Fruit fly (Drosophila melanogaster) whole organism, embryonic: Measurements from ENCODE around the gene IKKbeta.
A peak's percentile ranks its signal among the peaks of the same experiment; 100 is the strongest.

Source experiments
- B-H1 ChIP-seq: fragments of 200-800 bp; sonication (Bioruptor generic); IDR thresholded peaks from 3 replicates; pipeline ENCODE4 v1.3.6; 2022; ENCODE audit warnings: missing biosample characterization, missing genetic modification characterization
- CG13123 ChIP-seq: fragments of 200-800 bp; sonication (Bioruptor generic); optimal IDR thresholded peaks from 2 replicates; lab custom pipeline; 2016; ENCODE audit warnings: missing biosample characterization, missing genetic modification characterization
- CG13287 ChIP-seq: fragments of 200-800 bp; sonication (Bioruptor generic); IDR thresholded peaks from 2 replicates; pipeline ENCODE4 v1.3.6; 2022; ENCODE audit warnings: missing biosample characterization, missing genetic modification characterization; ENCODE audit not compliant: partially characterized antibody
- CG1603 ChIP-seq: fragments of 200-800 bp; sonication (Bioruptor generic); optimal IDR thresholded peaks from 2 replicates; lab custom pipeline; 2019; ENCODE audit warnings: missing biosample characterization, mild to moderate bottlenecking, missing genetic modification characterization, moderate library complexity
- CG16815 ChIP-seq: fragments of 200-800 bp; sonication (Bioruptor generic); optimal IDR thresholded peaks from 3 replicates; lab custom pipeline; 2017; ENCODE audit warnings: missing biosample characterization, mild to moderate bottlenecking, missing genetic modification characterization
- CG17385 ChIP-seq: fragments of 200-800 bp; sonication (Bioruptor generic); optimal IDR thresholded peaks from 3 replicates; lab custom pipeline; 2018; ENCODE audit warnings: missing biosample characterization, mild to moderate bottlenecking, missing genetic modification characterization
- CG17802 ChIP-seq: fragments of 200-800 bp; sonication (Bioruptor generic); optimal IDR thresholded peaks from 2 replicates; lab custom pipeline; 2018; ENCODE audit warnings: missing biosample characterization, mild to moderate bottlenecking, missing genetic modification characterization, moderate library complexity
- CG31365 ChIP-seq: fragments of 200-800 bp; sonication (Bioruptor generic); optimal IDR thresholded peaks from 2 replicates; lab custom pipeline; 2018; ENCODE audit warnings: missing biosample characterization, mild to moderate bottlenecking, missing genetic modification characterization
- CG32532 ChIP-seq: fragments of 200-800 bp; sonication (Bioruptor generic); IDR thresholded peaks from 2 replicates; pipeline ENCODE4 v1.3.6; 2022; ENCODE audit warnings: missing biosample characterization, missing genetic modification characterization
- CG32767 ChIP-seq: fragments of 200-800 bp; sonication (Bioruptor generic); IDR thresholded peaks from 2 replicates; pipeline ENCODE4 v1.3.6; 2022; ENCODE audit warnings: missing biosample characterization, missing genetic modification characterization
- CG43689 ChIP-seq: fragments of 200-800 bp; sonication (Bioruptor generic); IDR thresholded peaks from 2 replicates; pipeline ENCODE4 v1.3.6; 2022; ENCODE audit warnings: missing biosample characterization, missing genetic modification characterization
- CG4820 ChIP-seq: fragments of 200-800 bp; sonication (Bioruptor generic); optimal IDR thresholded peaks from 3 replicates; lab custom pipeline; 2016; ENCODE audit warnings: missing biosample characterization, missing genetic modification characterization
- CG8388 ChIP-seq: fragments of 200-800 bp; sonication (Bioruptor generic); optimal IDR thresholded peaks from 2 replicates; lab custom pipeline; 2019; ENCODE audit warnings: missing biosample characterization, mild to moderate bottlenecking, missing genetic modification characterization, moderate library complexity
- CG9932 ChIP-seq: fragments of 200-800 bp; sonication (Bioruptor generic); IDR thresholded peaks from 2 replicates; pipeline ENCODE4 v1.3.6; 2022; ENCODE audit warnings: missing biosample characterization, missing genetic modification characterization
- CrebB ChIP-seq: fragments of 200-800 bp; sonication (Bioruptor generic); optimal IDR thresholded peaks from 3 replicates; lab custom pipeline; 2018; ENCODE audit warnings: missing biosample characterization, mild to moderate bottlenecking, missing genetic modification characterization
- Doc3 ChIP-seq: fragments of 200-800 bp; sonication (Bioruptor generic); IDR thresholded peaks from 3 replicates; pipeline ENCODE4 v1.3.6; 2022; ENCODE audit warnings: missing biosample characterization, missing genetic modification characterization; ENCODE audit not compliant: partially characterized antibody
- Ets97D ChIP-seq: fragments of 200-800 bp; sonication (Bioruptor generic); optimal IDR thresholded peaks from 3 replicates; lab custom pipeline; 2016; ENCODE audit warnings: missing biosample characterization, missing genetic modification characterization
- GATAe ChIP-seq: fragments of 200-800 bp; sonication (Bioruptor generic); conservative IDR thresholded peaks from 2 replicates; pipeline ENCODE4 v1.3.6; 2022; ENCODE audit warnings: missing biosample characterization, missing genetic modification characterization
- Hmr ChIP-seq: fragments of 200-800 bp; sonication (Bioruptor generic); optimal IDR thresholded peaks from 3 replicates; lab custom pipeline; 2017; ENCODE audit warnings: mild to moderate bottlenecking, missing biosample characterization, missing genetic modification reagents, missing genetic modification characterization
- Hsf ChIP-seq: fragments of 200-800 bp; sonication (Bioruptor generic); optimal IDR thresholded peaks from 3 replicates; lab custom pipeline; 2016; ENCODE audit warnings: missing biosample characterization, missing genetic modification characterization
- NC2α ChIP-seq: fragments of 200-800 bp; sonication (Bioruptor generic); optimal IDR thresholded peaks from 2 replicates; lab custom pipeline; 2016; ENCODE audit warnings: missing biosample characterization, missing genetic modification characterization
- NK7.1 ChIP-seq: fragments of 200-800 bp; sonication (Bioruptor generic); optimal IDR thresholded peaks from 3 replicates; lab custom pipeline; 2016; ENCODE audit warnings: missing biosample characterization, missing genetic modification characterization
- Nf-YA ChIP-seq: fragments of 200-800 bp; sonication (Bioruptor generic); IDR thresholded peaks from 2 replicates; pipeline ENCODE4 v1.3.6; 2022; ENCODE audit warnings: missing biosample characterization, missing genetic modification characterization
- Nf-YC ChIP-seq: fragments of 200-800 bp; optimal IDR thresholded peaks from 3 replicates; lab custom pipeline; 2019; ENCODE audit warnings: missing biosample characterization, mild to moderate bottlenecking, missing genetic modification characterization, moderate library complexity
- Sin3A ChIP-seq: fragments of >200 bp; optimal IDR thresholded peaks from 2 replicates; lab custom pipeline; 2018
- Tbp ChIP-seq: fragments of >200 bp; optimal IDR thresholded peaks from 2 replicates; lab custom pipeline; 2018; ENCODE audit warnings: missing biosample characterization, missing genetic modification characterization
- Usf ChIP-seq: fragments of 200-800 bp; sonication (Bioruptor generic); optimal IDR thresholded peaks from 2 replicates; lab custom pipeline; 2017; ENCODE audit warnings: missing genotype, missing biosample characterization, missing genetic modification characterization
- al ChIP-seq: fragments of 200-800 bp; sonication (Bioruptor generic); IDR thresholded peaks from 2 replicates; pipeline ENCODE4 v1.3.6; 2022; ENCODE audit warnings: missing biosample characterization, missing genetic modification characterization
- ash1 ChIP-seq: fragments of 200-800 bp; sonication (Bioruptor generic); optimal IDR thresholded peaks from 2 replicates; lab custom pipeline; 2018; ENCODE audit warnings: missing biosample characterization, mild to moderate bottlenecking, missing genetic modification characterization
- bbx ChIP-seq: fragments of 200-800 bp; sonication (Bioruptor generic); IDR thresholded peaks from 2 replicates; pipeline ENCODE4 v1.3.6; 2022; ENCODE audit warnings: missing biosample characterization, missing genetic modification characterization; ENCODE audit not compliant: partially characterized antibody
- bowl ChIP-seq: fragments of 200-800 bp; sonication (Bioruptor generic); IDR thresholded peaks from 2 replicates; pipeline ENCODE4 v1.3.6; 2022; ENCODE audit warnings: missing biosample characterization, missing genetic modification characterization
- corto ChIP-seq: fragments of 200-800 bp; sonication (Bioruptor generic); optimal IDR thresholded peaks from 2 replicates; lab custom pipeline; 2016; ENCODE audit warnings: missing biosample characterization, mild to moderate bottlenecking, missing genetic modification characterization, moderate library complexity
- crp ChIP-seq, 2 experiments: fragments of 200-800 bp; sonication (Bioruptor generic); optimal IDR thresholded peaks; 2 replicates in 1 of 2; 3 replicates in 1 of 2; lab custom pipeline; 2017; ENCODE audit warnings: missing biosample characterization in 2 of 2, missing genetic modification characterization in 2 of 2, mild to moderate bottlenecking in 1 of 2, moderate library complexity in 1 of 2
- emc ChIP-seq: fragments of 200-800 bp; sonication (Bioruptor generic); optimal IDR thresholded peaks from 2 replicates; lab custom pipeline; 2016; ENCODE audit warnings: missing biosample characterization, missing genetic modification characterization
- ftz-f1 ChIP-seq: fragments of 200-800 bp; sonication (Bioruptor generic); optimal IDR thresholded peaks from 2 replicates; lab custom pipeline; 2016; ENCODE audit warnings: missing biosample characterization, missing genetic modification characterization
- grn ChIP-seq: fragments of 200-800 bp; sonication (Bioruptor generic); optimal IDR thresholded peaks from 3 replicates; lab custom pipeline; 2017; ENCODE audit warnings: missing biosample characterization, missing genetic modification characterization
- gt ChIP-seq: fragments of 200-800 bp; sonication (Bioruptor generic); IDR thresholded peaks from 2 replicates; pipeline ENCODE4 v1.3.6; 2022; ENCODE audit warnings: missing biosample characterization, missing genetic modification characterization
- mirr ChIP-seq: fragments of 200-800 bp; sonication (Bioruptor generic); optimal IDR thresholded peaks from 3 replicates; lab custom pipeline; 2018; ENCODE audit warnings: missing biosample characterization, mild to moderate bottlenecking, missing genetic modification characterization
- mld ChIP-seq: fragments of 200-800 bp; sonication (Bioruptor generic); IDR thresholded peaks from 3 replicates; pipeline ENCODE4 v1.3.6; 2022; ENCODE audit warnings: missing biosample characterization, missing genetic modification characterization; ENCODE audit not compliant: partially characterized antibody
- nom ChIP-seq: fragments of 200-800 bp; sonication (Bioruptor generic); optimal IDR thresholded peaks from 2 replicates; lab custom pipeline; 2017; ENCODE audit warnings: missing biosample characterization, missing genetic modification characterization, mild to moderate bottlenecking, moderate library complexity, missing genetic modification reagents
- pan ChIP-seq, 4 experiments: fragments of >200 bp in 3 of 4; fragments of 200-800 bp in 1 of 4; sonication (Bioruptor generic) in 1 of 4; optimal IDR thresholded peaks in 3 of 4; IDR thresholded peaks in 1 of 4; 2 replicates each; pipeline versions ENCODE4 v1.3.6 to Lab custom; 2017 to 2022; ENCODE audit warnings: missing biosample characterization in 2 of 4, missing genetic modification characterization in 2 of 4, mixed read lengths in 1 of 4
- pb ChIP-seq: fragments of 200-800 bp; sonication (Bioruptor generic); optimal IDR thresholded peaks from 3 replicates; lab custom pipeline; 2016; ENCODE audit warnings: missing biosample characterization, missing genetic modification characterization
- peb ChIP-seq: fragments of 200-800 bp; sonication (Bioruptor generic); IDR thresholded peaks from 2 replicates; pipeline ENCODE4 v1.3.6; 2022; ENCODE audit warnings: missing biosample characterization, missing genetic modification characterization
- psq ChIP-seq: fragments of 200-800 bp; sonication (Bioruptor generic); optimal IDR thresholded peaks from 2 replicates; lab custom pipeline; 2017; ENCODE audit warnings: missing biosample characterization, missing genetic modification characterization
- repo ChIP-seq: fragments of 200-800 bp; sonication (Bioruptor generic); optimal IDR thresholded peaks from 2 replicates; lab custom pipeline; 2016; ENCODE audit warnings: missing biosample characterization, missing genetic modification characterization
- ro ChIP-seq: fragments of 200-800 bp; sonication (Bioruptor generic); IDR thresholded peaks from 2 replicates; pipeline ENCODE4 v1.3.6; 2022; ENCODE audit warnings: missing biosample characterization, missing genetic modification characterization
- salm ChIP-seq: fragments of 200-800 bp; sonication (Bioruptor generic); optimal IDR thresholded peaks from 2 replicates; lab custom pipeline; 2018; ENCODE audit warnings: missing biosample characterization, mild to moderate bottlenecking, missing genetic modification characterization
- sc ChIP-seq, 3 experiments: fragments of >200 bp in 2 of 3; fragments of 200-800 bp in 1 of 3; sonication (Bioruptor generic) in 1 of 3; optimal IDR thresholded peaks; 2 replicates in 2 of 3; 3 replicates in 1 of 3; lab custom pipeline; 2017; ENCODE audit warnings: mild to moderate bottlenecking in 1 of 3, missing biosample characterization in 1 of 3, missing genetic modification characterization in 1 of 3, missing genetic modification reagents in 1 of 3
- sima ChIP-seq: fragments of 200-800 bp; sonication (Bioruptor generic); optimal IDR thresholded peaks from 2 replicates; lab custom pipeline; 2016; ENCODE audit warnings: missing biosample characterization, missing genetic modification characterization
- tll ChIP-seq, 2 experiments: fragments of 200-800 bp in 1 of 2; fragments of >200 bp in 1 of 2; sonication (Bioruptor generic) in 1 of 2; optimal IDR thresholded peaks; 2 replicates each; lab custom pipeline; 2017 to 2019; ENCODE audit warnings: missing biosample characterization in 2 of 2, missing genetic modification characterization in 2 of 2, mild to moderate bottlenecking in 1 of 2, moderate library complexity in 1 of 2
- vnd ChIP-seq: fragments of 200-800 bp; sonication (Bioruptor generic); IDR thresholded peaks from 3 replicates; pipeline ENCODE4 v1.3.6; 2022; ENCODE audit warnings: missing biosample characterization, missing genetic modification characterization; ENCODE audit not compliant: partially characterized antibody

IKKbeta gene

DNA sequence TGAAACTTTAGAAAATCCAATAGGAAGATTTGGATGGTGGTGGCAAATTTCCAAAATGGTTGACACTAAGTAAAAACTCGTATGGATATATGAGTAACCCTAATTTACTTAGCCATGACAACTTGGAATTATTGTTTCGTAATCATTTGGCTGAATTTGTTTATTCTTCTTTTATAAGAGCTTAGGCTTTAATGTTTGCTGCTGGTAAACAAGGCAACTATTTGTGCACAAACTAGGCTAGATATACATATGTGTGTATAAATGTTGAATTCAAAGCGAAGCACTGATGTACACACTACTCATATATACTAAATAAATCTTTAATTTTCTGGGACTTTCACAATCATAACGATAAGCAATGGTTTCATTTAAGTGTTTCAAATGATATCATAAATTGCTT is 43.3 kb downstream of the IKKbeta start (continued):
- TF ChIP-seq peb = no peak
- no peak for TF ChIP-seq Usf
- no peak for TF ChIP-seq CG13123
- TF ChIP-seq CG1603 (tag; lab: Kevin White, UChicago) = peak; percentile 52
- TF ChIP-seq Hmr (GFP tag; lab: Kevin White, UChicago) = peak; percentile 54
- TF ChIP-seq GATAe (GFP tag; lab: Robert Waterston, UW) = no peak; the same call in 1 of the 2 replicates
- no peak for TF ChIP-seq CG32532
- no peak for TF ChIP-seq pb (GFP tag; lab: Kevin White, UChicago)
- no peak for TF ChIP-seq B-H1 (GFP tag; lab: Robert Waterston, UW)
- TF ChIP-seq grn (GFP tag; lab: Kevin White, UChicago) = no peak
- no peak for TF ChIP-seq ftz-f1
- no peak for TF ChIP-seq CG9932
- peak; percentile 64 for TF ChIP-seq CrebB (tag; lab: Kevin White, UChicago)
- no peak for TF ChIP-seq tll (GFP tag; optimal IDR thresholded peaks at IDR 0.05; lab: Kevin White, UChicago)
- peak; percentile 51 for TF ChIP-seq CG17385 (GFP tag; lab: Kevin White, UChicago)
- no peak for TF ChIP-seq CG43689 (GFP tag; lab: Robert Waterston, UW)
- no peak for TF ChIP-seq pan (optimal IDR thresholded peaks at IDR 0.05; lab: Kevin White, UChicago)
- no peak for TF ChIP-seq pan (GFP tag; optimal IDR thresholded peaks at IDR 0.05 in 1 of 2, IDR thresholded peaks at IDR 0.05 in 1 of 2)
- TF ChIP-seq emc = no peak
- TF ChIP-seq Doc3 (GFP tag; lab: Robert Waterston, UW) = no peak
- no peak for TF ChIP-seq nom (GFP tag; lab: Kevin White, UChicago)
- TF ChIP-seq CG32767 (GFP tag; lab: Robert Waterston, UW) = no peak
- no peak for TF ChIP-seq sima (GFP tag; lab: Kevin White, UChicago)
- no peak for TF ChIP-seq ash1 (GFP tag; lab: Kevin White, UChicago)
- no peak for TF ChIP-seq psq (GFP tag; lab: Kevin White, UChicago)
- TF ChIP-seq crp (GFP tag; optimal IDR thresholded peaks at IDR 0.05; lab: Kevin White, UChicago) = no peak
- TF ChIP-seq bowl (GFP tag; lab: Robert Waterston, UW) = no peak
- TF ChIP-seq CG13287 (GFP tag; lab: Robert Waterston, UW) = no peak
- TF ChIP-seq mld (GFP tag; lab: Robert Waterston, UW) = no peak
- peak; percentile 1 for TF ChIP-seq CG8388
- no peak for TF ChIP-seq al
- TF ChIP-seq NC2α = no peak
- TF ChIP-seq bbx = no peak
- no peak for TF ChIP-seq CG17802 (tag; lab: Kevin White, UChicago)
- TF ChIP-seq mirr (GFP tag; lab: Kevin White, UChicago) = no peak
- no peak for TF ChIP-seq repo (GFP tag; lab: Kevin White, UChicago)
- TF ChIP-seq ro (GFP tag; lab: Robert Waterston, UW) = no peak
- no peak for TF ChIP-seq Hsf (GFP tag; lab: Kevin White, UChicago)
- no peak for TF ChIP-seq sc (optimal IDR thresholded peaks at IDR 0.05; lab: Kevin White, UChicago)
- peak; percentile 42 for TF ChIP-seq sc (GFP tag; optimal IDR thresholded peaks at IDR 0.05; lab: Kevin White, UChicago)
- peak; percentile 47 for TF ChIP-seq CG31365
- no peak for TF ChIP-seq gt (GFP tag; lab: Robert Waterston, UW)
- no peak for TF ChIP-seq Nf-YA (GFP tag; lab: Robert Waterston, UW)
- TF ChIP-seq Tbp (GFP tag; lab: Kevin White, UChicago) = no peak
- TF ChIP-seq CG16815 (GFP tag; lab: Kevin White, UChicago) = no peak
- TF ChIP-seq corto (GFP tag; lab: Kevin White, UChicago) = no peak
- TF ChIP-seq Sin3A (lab: Kevin White, UChicago) = no peak
- TF ChIP-seq Ets97D (GFP tag; lab: Kevin White, UChicago) = no peak
- no peak for TF ChIP-seq NK7.1
- TF ChIP-seq salm (tag; lab: Kevin White, UChicago) = peak; percentile 44
- TF ChIP-seq Nf-YC (tag; lab: Kevin White, UChicago) = no peak
- no peak for TF ChIP-seq vnd (GFP tag; lab: Robert Waterston, UW)
- TF ChIP-seq CG4820 (GFP tag; lab: Kevin White, UChicago) = no peak
